Worm (Caenorhabditis elegans) whole organism, L4 larva: ENCODE results near the gene sri-51.

ENCODE experiments used
- F44E2.7 ChIP-seq: fragments of 200-800 bp; sonication (Bioruptor generic); IDR thresholded peaks from 2 replicates; pipeline ENCODE4 v2.1.2; 2022; ENCODE audit warnings: missing genetic modification characterization, missing compliant biosample characterization
- R02D3.7 ChIP-seq: fragments of 150-350 bp; sonication (generic microtip); optimal IDR thresholded peaks from 3 replicates; lab custom pipeline; 2014; ENCODE audit warnings: missing biosample characterization, missing genetic modification characterization
- T20F7.1 ChIP-seq: fragments of 200-800 bp; sonication (Bioruptor generic); optimal IDR thresholded peaks from 2 replicates; lab custom pipeline; 2018; ENCODE audit warnings: mild to moderate bottlenecking, missing genetic modification characterization, missing compliant biosample characterization
- Y5F2A.4 ChIP-seq: fragments of 200-800 bp; sonication (Bioruptor generic); optimal IDR thresholded peaks from 2 replicates; lab custom pipeline; 2018; ENCODE audit warnings: mild to moderate bottlenecking, missing genetic modification characterization, missing compliant biosample characterization
- aha-1 ChIP-seq: fragments of 150-350 bp; peaks from one replicate; lab custom pipeline; 2014; ENCODE audit warnings: missing biosample characterization, missing genetic modification characterization
- arid-1 ChIP-seq: fragments of 200-800 bp; sonication (Bioruptor generic); conservative IDR thresholded peaks from 2 replicates; pipeline ENCODE4 v1.3.6; 2022; ENCODE audit warnings: missing genetic modification reagents, missing genetic modification characterization, missing compliant biosample characterization
- attf-4 ChIP-seq: sonication (generic microtip); optimal IDR thresholded peaks from 3 replicates; lab custom pipeline; 2017; ENCODE audit warnings: missing biosample characterization, missing genetic modification characterization
- ceh-20 ChIP-seq: fragments of 200-800 bp; sonication (Bioruptor generic); IDR thresholded peaks from 2 replicates; pipeline ENCODE4 v1.3.6; 2022; ENCODE audit warnings: missing genetic modification reagents, missing genetic modification characterization, missing compliant biosample characterization
- ceh-62 ChIP-seq: sonication (generic microtip); optimal IDR thresholded peaks from 2 replicates; lab custom pipeline; 2017; ENCODE audit warnings: missing biosample characterization, missing genetic modification characterization
- daf-12 ChIP-seq: fragments of 150-350 bp; optimal IDR thresholded peaks from 2 replicates; lab custom pipeline; 2014; ENCODE audit warnings: missing biosample characterization, missing genetic modification reagents, missing genetic modification characterization
- daf-16 ChIP-seq, 3 experiments: sonication (generic microtip); optimal IDR thresholded peaks; 2 replicates each; lab custom pipeline; 2016 to 2017; ENCODE audit warnings: missing genetic modification characterization in 3 of 3, missing genetic modification reagents in 3 of 3, mild to moderate bottlenecking in 2 of 3, missing compliant biosample characterization in 2 of 3, missing biosample characterization in 1 of 3, moderate library complexity in 1 of 3
- daf-8 ChIP-seq: fragments of 200-800 bp; sonication (Bioruptor generic); IDR thresholded peaks from 2 replicates; pipeline ENCODE4 v1.3.6; 2022; ENCODE audit warnings: missing genetic modification characterization, missing compliant biosample characterization
- fos-1 ChIP-seq: fragments of 150-350 bp; optimal IDR thresholded peaks from 2 replicates; lab custom pipeline; 2014; ENCODE audit warnings: missing biosample characterization, missing genetic modification characterization
- hmg-1.1 ChIP-seq: fragments of 200-800 bp; sonication (Bioruptor generic); IDR thresholded peaks from 2 replicates; pipeline ENCODE4 v1.3.6; 2022; ENCODE audit warnings: missing genetic modification reagents, missing genetic modification characterization, missing compliant biosample characterization
- jun-1 ChIP-seq: fragments of 150-350 bp; optimal IDR thresholded peaks from 2 replicates; lab custom pipeline; 2014; ENCODE audit warnings: missing biosample characterization, missing genetic modification reagents, missing genetic modification characterization
- lin-13 ChIP-seq: fragments of 150-350 bp; optimal IDR thresholded peaks from 2 replicates; lab custom pipeline; 2014; ENCODE audit warnings: missing biosample characterization, missing genetic modification reagents, missing genetic modification characterization
- lin-15B ChIP-seq: fragments of 150-350 bp; sonication (generic microtip); optimal IDR thresholded peaks from 3 replicates; lab custom pipeline; 2014; ENCODE audit warnings: missing biosample characterization, missing genetic modification characterization
- mep-1 ChIP-seq: fragments of 150-350 bp; sonication (generic microtip); optimal IDR thresholded peaks from 3 replicates; lab custom pipeline; 2014; ENCODE audit warnings: missing biosample characterization, missing genetic modification characterization
- mxl-2 ChIP-seq: fragments of 200-800 bp; sonication (Bioruptor generic); conservative IDR thresholded peaks from 2 replicates; pipeline ENCODE4 v1.3.6; 2022; ENCODE audit warnings: missing genetic modification reagents, missing genetic modification characterization, missing compliant biosample characterization
- nhr-11 ChIP-seq: fragments of 150-350 bp; optimal IDR thresholded peaks from 2 replicates; lab custom pipeline; 2014; ENCODE audit warnings: missing biosample characterization, missing genetic modification characterization
- nhr-111 ChIP-seq: fragments of 200-800 bp; sonication (Bioruptor generic); optimal IDR thresholded peaks from 2 replicates; lab custom pipeline; 2018; ENCODE audit warnings: mild to moderate bottlenecking, missing genetic modification characterization, missing compliant biosample characterization
- nhr-41 ChIP-seq: fragments of 200-800 bp; sonication (Bioruptor generic); IDR thresholded peaks from 2 replicates; pipeline ENCODE4 v1.3.6; 2022; ENCODE audit warnings: missing genetic modification reagents, missing genetic modification characterization, missing compliant biosample characterization
- nhr-48 ChIP-seq: sonication (generic microtip); optimal IDR thresholded peaks from 2 replicates; lab custom pipeline; 2016; ENCODE audit warnings: mild to moderate bottlenecking, missing genetic modification characterization, missing compliant biosample characterization
- nhr-6 ChIP-seq: fragments of 150-350 bp; optimal IDR thresholded peaks from 2 replicates; lab custom pipeline; 2014; ENCODE audit warnings: missing biosample characterization, missing genetic modification characterization
- pqm-1 ChIP-seq: sonication (generic microtip); optimal IDR thresholded peaks from 2 replicates; lab custom pipeline; 2017; ENCODE audit warnings: missing biosample characterization, missing genetic modification characterization
- rbr-2 ChIP-seq: sonication (generic microtip); optimal IDR thresholded peaks from 2 replicates; lab custom pipeline; 2016; ENCODE audit warnings: missing genotype, missing genetic modification characterization, missing compliant biosample characterization
- saeg-2 ChIP-seq: fragments of 200-800 bp; sonication (Bioruptor generic); IDR thresholded peaks from 2 replicates; pipeline ENCODE4 v1.3.6; 2022; ENCODE audit warnings: missing genetic modification reagents, missing genetic modification characterization, missing compliant biosample characterization
- sdz-12 ChIP-seq: fragments of 200-800 bp; sonication (Bioruptor generic); optimal IDR thresholded peaks from 2 replicates; lab custom pipeline; 2018; ENCODE audit warnings: mild to moderate bottlenecking, missing genetic modification characterization, missing compliant biosample characterization
- unc-62 ChIP-seq, 3 experiments: fragments of 150-350 bp in 1 of 3; sonication (generic microtip); optimal IDR thresholded peaks in 2 of 3; peaks in 1 of 3; 1 replicate in 1 of 3; 2 replicates in 2 of 3; lab custom pipeline; 2014 to 2017; ENCODE audit warnings: missing biosample characterization in 3 of 3, missing genetic modification characterization in 3 of 3, missing genetic modification reagents in 3 of 3, missing genotype in 1 of 3
- zag-1 ChIP-seq: fragments of 150-350 bp; optimal IDR thresholded peaks from 2 replicates; lab custom pipeline; 2014; ENCODE audit warnings: missing biosample characterization, missing genetic modification characterization
- ztf-7 ChIP-seq: fragments of 150-350 bp; optimal IDR thresholded peaks from 2 replicates; lab custom pipeline; 2014; ENCODE audit warnings: missing biosample characterization, missing genetic modification characterization

Gene sri-51

ce11 chrII:3156749-3157148 lies 42.1 kb downstream of the sri-51 start, which contains the start of gene sri-33:
TSS of gene sri-33 (minus strand) at chrII:3156849.
- no peak for TF ChIP-seq ceh-62 (tag; lab: Kevin White, UChicago)
- peak; percentile 34 for TF ChIP-seq aha-1 (tag; lab: Kevin White, UChicago)

- TF ChIP-seq nhr-41 (GFP tag; lab: Robert Waterston, UW) (no peak), lin-15B (no peak), attf-4 (tag; lab: Kevin White, UChicago) (no peak), nhr-6 (tag; lab: Kevin White, UChicago) (no peak), nhr-48 (no peak), rbr-2 (tag; lab: Kevin White, UChicago) (no peak), ztf-7 (tag; lab: Kevin White, UChicago) (no peak), lin-13 (GFP tag; lab: Kevin White, UChicago) (no peak), daf-8 (no peak), zag-1 (tag; lab: Kevin White, UChicago) (no peak), daf-12 (tag; lab: Kevin White, UChicago) (no peak), R02D3.7 (no peak)
These were observed 44.5 kb downstream of the sri-51 start, which contains the start of gene sri-32 for ce11 chrII:3154383-3154782. TSS of gene sri-32 (minus strand) at chrII:3154483.

ce11 chrII:3151615-3152014 lies 47.3 kb downstream of the sri-51 start, which contains the start of the genes T10D4.14 and T10D4.19:
TSS of gene T10D4.14 (minus strand) at chrII:3151715.
TSS of gene T10D4.19 (plus strand) at chrII:3151918.
- TF ChIP-seq ceh-20 (GFP tag; lab: Robert Waterston, UW) (no peak), nhr-111 (GFP tag; lab: Kevin White, UChicago) (no peak), daf-16 (GFP tag; optimal IDR thresholded peaks at IDR 0.05; lab: Kevin White, UChicago) (no peak), daf-16 (tag; optimal IDR thresholded peaks at IDR 0.05; lab: Kevin White, UChicago) (no peak), nhr-11 (tag; lab: Kevin White, UChicago) (no peak), sdz-12 (no peak), pqm-1 (tag; lab: Kevin White, UChicago) (no peak), F44E2.7 (GFP tag; lab: Robert Waterston, UW) (no peak), ceh-62 (tag; lab: Kevin White, UChicago) (no peak), mep-1 (tag; lab: Kevin White, UChicago) (no peak), fos-1 (tag; lab: Kevin White, UChicago) (no peak)

ce11 chrII:3149521-3150190 lies 49.2 kb downstream of the sri-51 start, which contains the start of the genes T10D4.11 and T10D4.1:
TSS of gene T10D4.11 (minus strand) at chrII:3149621.
TSS of gene T10D4.1 (plus strand) at chrII:3150140.
- peak; percentile 3 for TF ChIP-seq aha-1 (tag; lab: Kevin White, UChicago)
- TF ChIP-seq arid-1 (GFP tag; lab: Robert Waterston, UW): no peak
- TF ChIP-seq, all 104 proteins: peak for 1

ce11 chrII:3148404-3148803 lies 50.5 kb downstream of the sri-51 start:
- no peak for TF ChIP-seq mxl-2 (GFP tag; lab: Robert Waterston, UW)
- TF ChIP-seq saeg-2 (GFP tag; lab: Robert Waterston, UW): no peak
- no peak for TF ChIP-seq T20F7.1 (GFP tag; lab: Kevin White, UChicago)
- TF ChIP-seq jun-1 (tag; lab: Kevin White, UChicago): no peak
- TF ChIP-seq unc-62 (GFP tag; optimal IDR thresholded peaks at IDR 0.05 in 1 of 2; lab: Kevin White, UChicago): peak in 1 of 2 experiments; percentile 92
- TF ChIP-seq unc-62 (tag; optimal IDR thresholded peaks at IDR 0.05; lab: Kevin White, UChicago): no peak
- no peak for TF ChIP-seq hmg-1.1
- TF ChIP-seq Y5F2A.4 (GFP tag; lab: Kevin White, UChicago): no peak
